Fruit fly (Drosophila melanogaster) whole organism, prepupa: ENCODE data around the gene Abl.

Source experiments
- Blimp-1 ChIP-seq: fragments of 200-800 bp; sonication (Bioruptor generic); optimal IDR thresholded peaks from 3 replicates; lab custom pipeline; 2017; ENCODE audit warnings: missing biosample characterization, missing genetic modification characterization, mild to moderate bottlenecking, moderate library complexity, missing genetic modification reagents
- CG10631 ChIP-seq: fragments of 200-800 bp; sonication (Bioruptor generic); optimal IDR thresholded peaks from 2 replicates; lab custom pipeline; 2016; ENCODE audit warnings: missing biosample characterization, missing genetic modification characterization
- CG11902 ChIP-seq: fragments of 200-800 bp; sonication (Bioruptor generic); optimal IDR thresholded peaks from 3 replicates; lab custom pipeline; 2016; ENCODE audit warnings: missing biosample characterization, missing genetic modification characterization
- CG15336 ChIP-seq: fragments of 200-800 bp; sonication (Bioruptor generic); IDR thresholded peaks from 2 replicates; pipeline ENCODE4 v1.3.6; 2022; ENCODE audit warnings: missing biosample characterization, missing genetic modification characterization
- CG1621 ChIP-seq: fragments of 200-800 bp; sonication (Bioruptor generic); optimal IDR thresholded peaks from 3 replicates; lab custom pipeline; 2018; ENCODE audit warnings: missing biosample characterization, mild to moderate bottlenecking, missing genetic modification characterization
- CG34406 ChIP-seq: fragments of 200-800 bp; sonication (Bioruptor generic); optimal IDR thresholded peaks from 3 replicates; lab custom pipeline; 2016; ENCODE audit warnings: missing biosample characterization, missing genetic modification characterization
- CG6163 ChIP-seq: fragments of 200-800 bp; sonication (Bioruptor generic); IDR thresholded peaks from 3 replicates; pipeline ENCODE4 v1.3.6; 2022; ENCODE audit warnings: missing biosample characterization, missing genetic modification characterization
- CG6276 ChIP-seq: fragments of 200-800 bp; sonication (Bioruptor generic); optimal IDR thresholded peaks from 2 replicates; lab custom pipeline; 2017; ENCODE audit warnings: missing biosample characterization, mild to moderate bottlenecking, missing genetic modification characterization
- CG6808 ChIP-seq: fragments of 200-800 bp; sonication (Bioruptor generic); optimal IDR thresholded peaks from 3 replicates; lab custom pipeline; 2017; ENCODE audit warnings: missing biosample characterization, missing genetic modification characterization, mild to moderate bottlenecking, moderate library complexity, missing genetic modification reagents
- CG8119 ChIP-seq: fragments of 200-800 bp; sonication (Bioruptor generic); IDR thresholded peaks from 3 replicates; pipeline ENCODE4 v1.3.6; 2022; ENCODE audit warnings: missing biosample characterization, missing genetic modification characterization
- CG8632 ChIP-seq: fragments of 200-800 bp; sonication (Bioruptor generic); optimal IDR thresholded peaks from 3 replicates; lab custom pipeline; 2016; ENCODE audit warnings: missing biosample characterization, missing genetic modification characterization
- CG9139 ChIP-seq: fragments of 200-800 bp; sonication (Bioruptor generic); optimal IDR thresholded peaks from 3 replicates; lab custom pipeline; 2017; ENCODE audit warnings: missing biosample characterization, mild to moderate bottlenecking, missing genetic modification characterization
- Eip93F ChIP-seq: fragments of 200-800 bp; sonication (Bioruptor generic); optimal IDR thresholded peaks from 2 replicates; lab custom pipeline; 2016; ENCODE audit warnings: missing biosample characterization, mild to moderate bottlenecking, missing genetic modification characterization
- Ets21C ChIP-seq: fragments of 200-800 bp; sonication (Bioruptor generic); optimal IDR thresholded peaks from 3 replicates; lab custom pipeline; 2016; ENCODE audit warnings: missing biosample characterization, missing genetic modification characterization
- Ets96B ChIP-seq: fragments of 200-800 bp; optimal IDR thresholded peaks from 2 replicates; lab custom pipeline; 2019; ENCODE audit warnings: missing biosample characterization, mild to moderate bottlenecking, missing genetic modification characterization, moderate library complexity
- Gug ChIP-seq: fragments of 200-800 bp; sonication (Bioruptor generic); IDR thresholded peaks from 2 replicates; pipeline ENCODE4 v1.3.6; 2022; ENCODE audit warnings: missing biosample characterization, missing genetic modification characterization
- Hr38 ChIP-seq: sonication (Bioruptor generic); optimal IDR thresholded peaks from 2 replicates; lab custom pipeline; 2016; ENCODE audit warnings: missing biosample characterization, missing genetic modification characterization
- Hr4 ChIP-seq: fragments of 200-800 bp; sonication (Bioruptor generic); optimal IDR thresholded peaks from 3 replicates; lab custom pipeline; 2016; ENCODE audit warnings: missing biosample characterization, missing genetic modification characterization
- Smox ChIP-seq: fragments of 200-800 bp; sonication (Bioruptor generic); optimal IDR thresholded peaks from 3 replicates; lab custom pipeline; 2016; ENCODE audit warnings: missing biosample characterization, missing genetic modification characterization
- Sox14 ChIP-seq: fragments of 200-800 bp; sonication (Bioruptor generic); optimal IDR thresholded peaks from 3 replicates; lab custom pipeline; 2016; ENCODE audit warnings: missing biosample characterization, missing genetic modification characterization
- Sox15 ChIP-seq: fragments of 200-800 bp; sonication (Bioruptor generic); optimal IDR thresholded peaks from 3 replicates; lab custom pipeline; 2016; ENCODE audit warnings: missing biosample characterization, missing genetic modification characterization
- achi ChIP-seq: fragments of 200-800 bp; sonication (Bioruptor generic); optimal IDR thresholded peaks from 3 replicates; lab custom pipeline; 2016; ENCODE audit warnings: missing biosample characterization, missing genetic modification characterization
- acj6 ChIP-seq: fragments of 200-800 bp; sonication (Bioruptor generic); optimal IDR thresholded peaks from 3 replicates; lab custom pipeline; 2016; ENCODE audit warnings: missing biosample characterization, missing genetic modification characterization
- cyc ChIP-seq: fragments of 200-800 bp; sonication (Bioruptor generic); optimal IDR thresholded peaks from 3 replicates; lab custom pipeline; 2016; ENCODE audit warnings: missing biosample characterization, missing genetic modification characterization
- dac ChIP-seq: fragments of 200-800 bp; sonication (Bioruptor generic); optimal IDR thresholded peaks from 2 replicates; lab custom pipeline; 2017; ENCODE audit warnings: missing biosample characterization, mild to moderate bottlenecking, missing genetic modification characterization
- esn ChIP-seq: fragments of 200-800 bp; sonication (Bioruptor generic); optimal IDR thresholded peaks from 2 replicates; lab custom pipeline; 2016; ENCODE audit warnings: missing biosample characterization, mild to moderate bottlenecking, missing genetic modification characterization, moderate library complexity
- fd59A ChIP-seq: fragments of 200-800 bp; sonication (Bioruptor generic); optimal IDR thresholded peaks from 2 replicates; lab custom pipeline; 2017; ENCODE audit warnings: missing biosample characterization, mild to moderate bottlenecking, missing genetic modification characterization, missing genetic modification reagents
- fd85E ChIP-seq: fragments of 200-800 bp; sonication (Bioruptor generic); optimal IDR thresholded peaks from 3 replicates; lab custom pipeline; 2016; ENCODE audit warnings: missing biosample characterization, missing genetic modification characterization
- fkh ChIP-seq: fragments of 200-800 bp; sonication (Bioruptor generic); optimal IDR thresholded peaks from 3 replicates; lab custom pipeline; 2017; ENCODE audit warnings: missing biosample characterization, mild to moderate bottlenecking, missing genetic modification characterization, moderate library complexity
- lz ChIP-seq: fragments of 200-800 bp; sonication (Bioruptor generic); optimal IDR thresholded peaks from 3 replicates; lab custom pipeline; 2016; ENCODE audit warnings: missing biosample characterization, missing genetic modification characterization
- pdm3 ChIP-seq: fragments of 200-800 bp; sonication (Bioruptor generic); optimal IDR thresholded peaks from 3 replicates; lab custom pipeline; 2016; ENCODE audit warnings: missing biosample characterization, missing genetic modification characterization
- ss ChIP-seq, 2 experiments: fragments of 200-800 bp; sonication (Bioruptor generic); optimal IDR thresholded peaks; 2 replicates in 1 of 2; 3 replicates in 1 of 2; lab custom pipeline; 2017 to 2018; ENCODE audit warnings: mild to moderate bottlenecking in 2 of 2, missing biosample characterization in 2 of 2, missing genetic modification characterization in 2 of 2, moderate library complexity in 1 of 2
- svp ChIP-seq: fragments of 200-800 bp; sonication (Bioruptor generic); peaks from one replicate; lab custom pipeline; 2016; ENCODE audit warnings: missing biosample characterization, missing genetic modification characterization
- topi ChIP-seq: fragments of 200-800 bp; sonication (Bioruptor generic); optimal IDR thresholded peaks from 3 replicates; lab custom pipeline; 2016; ENCODE audit warnings: missing biosample characterization, missing genetic modification characterization
- vri ChIP-seq: fragments of 200-800 bp; sonication (Bioruptor generic); optimal IDR thresholded peaks from 3 replicates; lab custom pipeline; 2016; ENCODE audit warnings: missing biosample characterization, mild to moderate bottlenecking, missing genetic modification characterization

Abl gene

dm6 chr3L:16670195-16670594 is 22.5 kb upstream of the Abl start:
- TF ChIP-seq vri (GFP tag; lab: Kevin White, UChicago) (peak; percentile 41), lz (GFP tag; lab: Kevin White, UChicago) (no peak), fkh (GFP tag; lab: Kevin White, UChicago) (peak; percentile 87), Sox14 (GFP tag; lab: Kevin White, UChicago) (no peak), Smox (GFP tag; lab: Kevin White, UChicago) (no peak), CG9139 (GFP tag; lab: Kevin White, UChicago) (no peak)

dm6 chr3L:16668797-16669196 is 21.1 kb upstream of the Abl start:
- TF ChIP-seq svp (GFP tag; lab: Kevin White, UChicago) (peak; percentile 87), lz (GFP tag; lab: Kevin White, UChicago) (no peak)

dm6 chr3L:16667663-16668465 is 20.2 kb upstream of the Abl start, which contains the start of gene Galphaf:
Gene Galphaf, minus strand, starts transcription at chr3L:16667934.
- TF ChIP-seq pdm3 (no peak), Eip93F (no peak), vri (GFP tag; lab: Kevin White, UChicago) (peak; percentile 53), fkh (GFP tag; lab: Kevin White, UChicago) (peak; percentile 70), Hr4 (GFP tag; lab: Kevin White, UChicago) (no peak), cyc (GFP tag; lab: Kevin White, UChicago) (no peak), CG34406 (GFP tag; lab: Kevin White, UChicago) (no peak), Ets96B (tag; lab: Kevin White, UChicago) (no peak), esn (GFP tag; lab: Kevin White, UChicago) (no peak)

dm6 chr3L:16666429-16667005 is 18.8 kb upstream of the Abl start:
- TF ChIP-seq topi (GFP tag; lab: Kevin White, UChicago) (no peak), Hr38 (GFP tag; lab: Kevin White, UChicago) (no peak), vri (GFP tag; lab: Kevin White, UChicago) (peak; percentile 37), Sox14 (GFP tag; lab: Kevin White, UChicago) (no peak)

- TF ChIP-seq CG8119 (GFP tag; lab: Robert Waterston, UW) = no peak
- TF ChIP-seq lz (GFP tag; lab: Kevin White, UChicago) = no peak
- no peak for TF ChIP-seq fd59A (GFP tag; lab: Kevin White, UChicago)
- TF ChIP-seq Ets21C (GFP tag; lab: Kevin White, UChicago) = no peak
- TF ChIP-seq CG8632 (GFP tag; lab: Kevin White, UChicago) = no peak
- TF ChIP-seq pdm3 = no peak
- TF ChIP-seq CG1621 = no peak
- no peak for TF ChIP-seq Blimp-1 (GFP tag; lab: Kevin White, UChicago)
- TF ChIP-seq achi = no peak
- no peak for TF ChIP-seq Sox15
- no peak for TF ChIP-seq dac (GFP tag; lab: Kevin White, UChicago)
These were observed 16.6 kb upstream of the Abl start for dm6 chr3L:16664146-16664722.

- TF ChIP-seq Smox (GFP tag; lab: Kevin White, UChicago) (no peak), CG15336 (GFP tag; lab: Robert Waterston, UW) (peak; percentile 52), achi (peak; percentile 62), CG6163 (GFP tag; lab: Robert Waterston, UW) (peak; percentile 74; the same call in 2 of the 3 replicates), CG9139 (GFP tag; lab: Kevin White, UChicago) (peak; percentile 63), CG6808 (GFP tag; lab: Kevin White, UChicago) (peak; percentile 82), cyc (GFP tag; lab: Kevin White, UChicago) (peak; percentile 67), acj6 (GFP tag; lab: Kevin White, UChicago) (peak; percentile 36), fd85E (GFP tag; lab: Kevin White, UChicago) (peak; percentile 56), CG8632 (GFP tag; lab: Kevin White, UChicago) (no peak), CG11902 (GFP tag; lab: Kevin White, UChicago) (peak; percentile 20), Gug (GFP tag; lab: Robert Waterston, UW) (0 out of 2 replicates have a peak, but pooled peaks have one; percentile 34), CG10631 (GFP tag; lab: Kevin White, UChicago) (peak; percentile 69), Blimp-1 (GFP tag; lab: Kevin White, UChicago) (peak; percentile 40), CG6276 (GFP tag; lab: Kevin White, UChicago) (peak; percentile 87), ss (GFP tag; optimal IDR thresholded peaks at IDR 0.05; lab: Kevin White, UChicago) (peak; percentile 69 to 84), topi (GFP tag; lab: Kevin White, UChicago) (peak; percentile 86)
These were observed 13.8 kb upstream of the Abl start, which contains the start of gene Baldspot for dm6 chr3L:16661167-16662109. Gene Baldspot, minus strand, starts transcription at chr3L:16661615.
